Worm (Caenorhabditis elegans) whole organism, L4 larva: ENCODE results near the gene oac-40.

Source experiments
- aly-2 ChIP-seq: sonication (generic microtip); optimal IDR thresholded peaks from 2 replicates; lab custom pipeline; 2018; ENCODE audit warnings: missing biosample characterization, missing genetic modification characterization
- lin-39 ChIP-seq: fragments of 150-350 bp; optimal IDR thresholded peaks from 2 replicates; lab custom pipeline; 2014; ENCODE audit warnings: missing biosample characterization, missing genetic modification reagents, missing genetic modification characterization
- unc-39 ChIP-seq: sonication (generic microtip); optimal IDR thresholded peaks from 2 replicates; lab custom pipeline; 2017; ENCODE audit warnings: missing biosample characterization, missing genetic modification characterization

ce11 chrV:9054771-9055170 is 38.2 kb downstream of the oac-40 start, which contains the start of gene swm-1:
- TF ChIP-seq lin-39 (tag; lab: Kevin White, UChicago) = no peak
- no peak for TF ChIP-seq aly-2
- no peak for TF ChIP-seq unc-39
